Worm (Caenorhabditis elegans) whole organism, young adult: ENCODE measurements around the gene C46H3.1.

Experiments
- B0019.2 ChIP-seq: fragments of 200-800 bp; sonication (Bioruptor generic); conservative IDR thresholded peaks from 2 replicates; pipeline ENCODE4 v1.3.6; 2022; ENCODE audit warnings: missing genetic modification reagents, missing genetic modification characterization, missing compliant biosample characterization
- F33H1.4 ChIP-seq: fragments of 200-800 bp; sonication (Bioruptor generic); IDR thresholded peaks from 2 replicates; pipeline ENCODE4 v1.3.6; 2022; ENCODE audit warnings: missing genetic modification reagents, missing genetic modification characterization, missing compliant biosample characterization
- F57A8.1 ChIP-seq: fragments of 200-800 bp; sonication (Bioruptor generic); optimal IDR thresholded peaks from 2 replicates; lab custom pipeline; 2018; ENCODE audit warnings: mild to moderate bottlenecking, missing genetic modification characterization, moderate library complexity, missing compliant biosample characterization
- T26A5.8 ChIP-seq: sonication (generic microtip); optimal IDR thresholded peaks from 2 replicates; lab custom pipeline; 2016; ENCODE audit warnings: missing genetic modification characterization, missing compliant biosample characterization
- Y53F4B.3 ChIP-seq: fragments of 200-800 bp; sonication (Bioruptor generic); IDR thresholded peaks from 2 replicates; pipeline ENCODE4 v1.3.6; 2022; ENCODE audit warnings: missing genetic modification reagents, missing genetic modification characterization, missing compliant biosample characterization
- Y53G8AR.9 ChIP-seq: fragments of 200-800 bp; sonication (Bioruptor generic); conservative IDR thresholded peaks from 2 replicates; pipeline ENCODE4 v1.3.6; 2022; ENCODE audit warnings: missing genetic modification reagents, missing genetic modification characterization, missing compliant biosample characterization
- Y95B8A.8 ChIP-seq: fragments of 200-800 bp; sonication (Bioruptor generic); IDR thresholded peaks from 2 replicates; pipeline ENCODE4 v1.3.6; 2022; ENCODE audit warnings: missing genetic modification reagents, missing genetic modification characterization, missing compliant biosample characterization
- ZK185.1 ChIP-seq: sonication (generic microtip); optimal IDR thresholded peaks from 2 replicates; lab custom pipeline; 2016; ENCODE audit warnings: mild to moderate bottlenecking, missing genetic modification characterization, missing compliant biosample characterization; ENCODE audit not compliant: poor library complexity, severe bottlenecking
- aptf-2 ChIP-seq: fragments of 200-800 bp; sonication (Bioruptor generic); conservative IDR thresholded peaks from 2 replicates; pipeline ENCODE4 v1.3.6; 2022; ENCODE audit warnings: missing genetic modification reagents, missing genetic modification characterization, missing compliant biosample characterization
- attf-6 ChIP-seq: fragments of 200-800 bp; sonication (Bioruptor generic); IDR thresholded peaks from 2 replicates; pipeline ENCODE4 v1.3.6; 2022; ENCODE audit warnings: missing genetic modification reagents, missing genetic modification characterization, missing compliant biosample characterization
- ceh-40 ChIP-seq: fragments of 200-800 bp; sonication (Bioruptor generic); IDR thresholded peaks from 2 replicates; pipeline ENCODE4 v1.3.6; 2022; ENCODE audit warnings: missing genetic modification characterization, missing compliant biosample characterization
- ceh-58 ChIP-seq: fragments of 200-800 bp; sonication (Bioruptor generic); IDR thresholded peaks from 2 replicates; pipeline ENCODE4 v1.3.6; 2022; ENCODE audit warnings: missing genetic modification characterization, missing compliant biosample characterization
- dpff-1 ChIP-seq: sonication (generic microtip); optimal IDR thresholded peaks from 2 replicates; lab custom pipeline; 2017; ENCODE audit warnings: mild to moderate bottlenecking, missing genetic modification characterization, missing compliant biosample characterization
- egrh-3 ChIP-seq: fragments of 200-800 bp; sonication (Bioruptor generic); IDR thresholded peaks from 2 replicates; pipeline ENCODE4 v1.3.6; 2022; ENCODE audit warnings: missing genetic modification reagents, missing genetic modification characterization, missing compliant biosample characterization
- fkh-3 ChIP-seq: sonication (generic microtip); optimal IDR thresholded peaks from 2 replicates; lab custom pipeline; 2016; ENCODE audit warnings: mild to moderate bottlenecking, missing genetic modification characterization, missing compliant biosample characterization
- gei-17 ChIP-seq: fragments of 200-800 bp; sonication (Bioruptor generic); optimal IDR thresholded peaks from 2 replicates; lab custom pipeline; 2018; ENCODE audit warnings: mild to moderate bottlenecking, missing genetic modification characterization, missing compliant biosample characterization
- hlh-12 ChIP-seq: sonication (generic microtip); optimal IDR thresholded peaks from 2 replicates; lab custom pipeline; 2016; ENCODE audit warnings: missing genetic modification characterization, missing compliant biosample characterization
- hlh-26 ChIP-seq: fragments of 200-800 bp; sonication (Bioruptor generic); conservative IDR thresholded peaks from 2 replicates; pipeline ENCODE4 v1.3.6; 2022; ENCODE audit warnings: missing genetic modification reagents, missing genetic modification characterization, missing compliant biosample characterization
- hrde-1 ChIP-seq: sonication (generic microtip); optimal IDR thresholded peaks from 2 replicates; lab custom pipeline; 2016; ENCODE audit warnings: missing genetic modification characterization, mild to moderate bottlenecking, missing compliant biosample characterization, moderate library complexity, missing genotype, missing genetic modification reagents, borderline replicate concordance
- let-607 ChIP-seq, 2 experiments: fragments of 200-800 bp in 1 of 2; sonication (Bioruptor generic) in 1 of 2; sonication (generic microtip) in 1 of 2; optimal IDR thresholded peaks; 2 replicates each; lab custom pipeline; 2016 to 2018; ENCODE audit warnings: mild to moderate bottlenecking in 2 of 2, missing compliant biosample characterization in 2 of 2, missing genetic modification characterization in 2 of 2, moderate library complexity in 2 of 2, missing genotype in 1 of 2
- lin-40 ChIP-seq: sonication (generic microtip); optimal IDR thresholded peaks from 2 replicates; lab custom pipeline; 2016; ENCODE audit warnings: missing genetic modification characterization, mild to moderate bottlenecking, missing compliant biosample characterization, missing genotype, missing genetic modification reagents
- lin-54 ChIP-seq: fragments of 200-800 bp; sonication (Bioruptor generic); optimal IDR thresholded peaks from 2 replicates; lab custom pipeline; 2018; ENCODE audit warnings: mild to moderate bottlenecking, missing genetic modification characterization, missing compliant biosample characterization
- lsl-1 ChIP-seq: fragments of 200-800 bp; sonication (Bioruptor generic); optimal IDR thresholded peaks from 2 replicates; lab custom pipeline; 2018; ENCODE audit warnings: mild to moderate bottlenecking, missing genetic modification characterization, moderate library complexity, missing compliant biosample characterization
- madf-3 ChIP-seq: fragments of 200-800 bp; sonication (Bioruptor generic); IDR thresholded peaks from 2 replicates; pipeline ENCODE4 v1.3.6; 2022; ENCODE audit warnings: missing genetic modification reagents, missing genetic modification characterization, missing compliant biosample characterization
- madf-8 ChIP-seq: fragments of 200-800 bp; sonication (Bioruptor generic); conservative IDR thresholded peaks from 2 replicates; pipeline ENCODE4 v1.3.6; 2022; ENCODE audit warnings: missing genetic modification reagents, missing genetic modification characterization, missing compliant biosample characterization
- mxl-1 ChIP-seq: sonication (generic microtip); optimal IDR thresholded peaks from 2 replicates; lab custom pipeline; 2016; ENCODE audit warnings: missing genetic modification characterization, missing compliant biosample characterization
- nhr-27 ChIP-seq: fragments of 200-800 bp; sonication (Bioruptor generic); optimal IDR thresholded peaks from 2 replicates; lab custom pipeline; 2018; ENCODE audit warnings: mild to moderate bottlenecking, missing genetic modification characterization, moderate library complexity, missing compliant biosample characterization
- rcor-1 ChIP-seq: fragments of 200-800 bp; sonication (Bioruptor generic); IDR thresholded peaks from 2 replicates; pipeline ENCODE4 v1.3.6; 2022; ENCODE audit warnings: missing genetic modification reagents, missing genetic modification characterization, missing compliant biosample characterization
- rpc-1 ChIP-seq, 2 experiments: fragments of 150-350 bp in 1 of 2; sonication (generic microtip) in 1 of 2; optimal IDR thresholded peaks; 2 replicates each; lab custom pipeline; 2014 to 2018; ENCODE audit warnings: missing biosample characterization in 1 of 2, missing genetic modification characterization in 1 of 2, missing genetic modification reagents in 1 of 2, missing genotype in 1 of 2
- sdz-38 ChIP-seq: sonication (generic microtip); optimal IDR thresholded peaks from 2 replicates; lab custom pipeline; 2016; ENCODE audit warnings: missing genotype, missing genetic modification characterization, missing compliant biosample characterization
- sptf-2 ChIP-seq: fragments of 200-800 bp; sonication (Bioruptor generic); optimal IDR thresholded peaks from 2 replicates; lab custom pipeline; 2018; ENCODE audit warnings: mild to moderate bottlenecking, missing genetic modification characterization, missing compliant biosample characterization
- tbx-9 ChIP-seq: sonication (generic microtip); optimal IDR thresholded peaks from 2 replicates; lab custom pipeline; 2016; ENCODE audit warnings: borderline replicate concordance, missing genetic modification characterization, inconsistent platforms, missing compliant biosample characterization
- unc-130 ChIP-seq: sonication (generic microtip); optimal IDR thresholded peaks from 2 replicates; lab custom pipeline; 2016; ENCODE audit warnings: missing genetic modification reagents, missing genetic modification characterization, missing compliant biosample characterization
- zfh-2 ChIP-seq: fragments of 200-800 bp; sonication (Bioruptor generic); conservative IDR thresholded peaks from 2 replicates; pipeline ENCODE4 v1.3.6; 2022; ENCODE audit warnings: missing genetic modification reagents, missing genetic modification characterization, missing compliant biosample characterization
- ztf-18 ChIP-seq: sonication (generic microtip); optimal IDR thresholded peaks from 2 replicates; lab custom pipeline; 2016; ENCODE audit warnings: missing genotype, mild to moderate bottlenecking, missing genetic modification characterization, missing compliant biosample characterization
- ztf-22 ChIP-seq: fragments of 200-800 bp; sonication (Bioruptor generic); optimal IDR thresholded peaks from 2 replicates; lab custom pipeline; 2018; ENCODE audit warnings: mild to moderate bottlenecking, missing genetic modification characterization, moderate library complexity, missing compliant biosample characterization
- ztf-26 ChIP-seq: sonication (generic microtip); optimal IDR thresholded peaks from 2 replicates; lab custom pipeline; 2017; ENCODE audit warnings: missing genetic modification characterization, missing compliant biosample characterization
- ztf-28 ChIP-seq: fragments of 200-800 bp; sonication (Bioruptor generic); IDR thresholded peaks from 2 replicates; pipeline ENCODE4 v1.3.6; 2022; ENCODE audit warnings: missing genetic modification reagents, missing genetic modification characterization, missing compliant biosample characterization
- ztf-3 ChIP-seq: fragments of 200-800 bp; sonication (Bioruptor generic); optimal IDR thresholded peaks from 2 replicates; lab custom pipeline; 2018; ENCODE audit warnings: mild to moderate bottlenecking, missing genetic modification characterization, missing compliant biosample characterization
- ztf-6 ChIP-seq: fragments of 200-800 bp; sonication (Bioruptor generic); IDR thresholded peaks from 2 replicates; pipeline ENCODE4 v1.3.6; 2022; ENCODE audit warnings: missing genetic modification reagents, missing genetic modification characterization, missing compliant biosample characterization

C46H3.1 gene

DNA sequence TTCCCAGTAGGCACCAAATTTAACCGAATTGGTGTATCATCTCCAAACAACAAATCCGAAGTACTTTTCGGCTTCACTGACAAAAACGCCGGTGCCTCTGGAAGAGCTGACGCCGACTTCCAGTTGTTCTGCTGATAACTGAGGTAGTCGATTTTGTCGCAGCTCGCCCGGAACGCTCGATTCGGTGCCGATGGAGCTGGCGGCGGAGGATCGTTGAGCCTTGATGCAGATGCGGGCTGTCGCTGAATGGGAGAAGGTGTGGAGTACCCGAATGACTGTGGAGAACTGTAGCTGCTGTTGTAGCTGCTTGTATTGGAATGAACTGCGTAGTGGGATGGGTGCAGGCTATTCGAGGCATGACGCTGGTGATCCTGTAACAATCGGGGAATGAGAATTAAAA, 3.9 kb downstream of the C46H3.1 start:
- no peak for TF ChIP-seq ztf-26 (tag; lab: Kevin White, UChicago)
- TF ChIP-seq zfh-2 (GFP tag; lab: Robert Waterston, UW), result peak; percentile 81
- TF ChIP-seq ztf-6 (GFP tag; lab: Robert Waterston, UW), result no peak
- no peak for TF ChIP-seq dpff-1
- peak; percentile 34; the same call in 1 of the 2 replicates for TF ChIP-seq egrh-3
- TF ChIP-seq lin-54, result no peak
- no peak for TF ChIP-seq rcor-1
- no peak for TF ChIP-seq tbx-9 (tag; lab: Kevin White, UChicago)
- TF ChIP-seq madf-3 (GFP tag; lab: Robert Waterston, UW), result peak; percentile 14; the same call in 1 of the 2 replicates
- TF ChIP-seq B0019.2, result no peak
- TF ChIP-seq sptf-2, result no peak
- no peak for TF ChIP-seq Y95B8A.8 (GFP tag; lab: Robert Waterston, UW)
- TF ChIP-seq hrde-1 (tag; lab: Kevin White, UChicago), result no peak

DNA sequence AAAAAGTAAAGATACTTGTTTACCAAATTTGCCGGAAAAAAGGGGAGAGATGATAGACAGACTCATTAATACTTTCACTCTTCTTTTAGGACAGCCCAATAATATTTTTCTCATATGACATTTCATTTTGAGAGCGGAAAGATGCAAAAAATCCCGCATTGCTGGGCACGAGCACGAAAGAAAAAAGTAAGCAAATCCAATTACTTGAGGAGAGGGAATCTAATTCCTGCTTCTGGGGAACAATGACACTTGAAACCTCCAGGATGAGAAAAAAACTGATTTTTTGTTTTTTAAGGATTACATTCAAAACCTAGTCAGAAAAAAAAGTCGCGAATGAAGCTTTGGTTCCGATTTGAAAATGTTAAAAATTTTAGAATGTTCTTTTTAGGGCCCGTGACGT, 7.6 kb downstream of the C46H3.1 start:
- TF ChIP-seq nhr-27 (tag; lab: Kevin White, UChicago), result no peak
- no peak for TF ChIP-seq fkh-3 (tag; lab: Kevin White, UChicago)
- no peak for TF ChIP-seq rcor-1
- TF ChIP-seq lin-54, result no peak
- TF ChIP-seq F57A8.1 (GFP tag; lab: Kevin White, UChicago), result no peak
- TF ChIP-seq ztf-3 (GFP tag; lab: Kevin White, UChicago), result no peak
- TF ChIP-seq ceh-58 (GFP tag; lab: Robert Waterston, UW), result no peak
- no peak for TF ChIP-seq B0019.2
- TF ChIP-seq sdz-38, result no peak
- TF ChIP-seq attf-6, result no peak

DNA sequence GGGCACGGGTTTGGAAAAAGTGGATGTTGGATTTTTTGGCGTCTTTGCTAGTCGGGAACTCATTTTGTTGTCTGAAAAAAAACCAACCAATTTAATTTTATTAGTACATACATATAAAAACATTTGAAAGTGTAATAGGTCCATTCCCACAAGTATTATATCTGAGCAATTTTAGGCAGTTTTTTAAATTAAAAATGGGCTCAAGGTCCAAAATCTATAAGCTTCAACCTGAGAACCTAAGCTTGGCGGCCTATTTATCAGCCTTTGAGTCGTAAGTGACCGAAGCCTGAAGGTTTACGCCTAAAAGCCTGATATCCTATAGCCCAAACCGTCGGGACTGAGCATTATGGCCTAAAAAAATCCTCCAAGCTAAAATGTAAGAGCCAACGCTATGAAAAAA, 9.3 kb downstream of the C46H3.1 start:
- TF ChIP-seq rpc-1 (optimal IDR thresholded peaks at IDR 0.05; lab: Kevin White, UChicago) (no peak), rpc-1 (tag; optimal IDR thresholded peaks at IDR 0.05; lab: Kevin White, UChicago) (no peak), hrde-1 (tag; lab: Kevin White, UChicago) (no peak), rcor-1 (no peak), hlh-26 (GFP tag; lab: Robert Waterston, UW) (no peak), T26A5.8 (no peak), sdz-38 (no peak), mxl-1 (tag; lab: Kevin White, UChicago) (no peak), madf-8 (GFP tag; lab: Robert Waterston, UW) (no peak), gei-17 (GFP tag; lab: Kevin White, UChicago) (no peak), lsl-1 (GFP tag; lab: Kevin White, UChicago) (no peak), madf-3 (GFP tag; lab: Robert Waterston, UW) (no peak), let-607 (tag; optimal IDR thresholded peaks at IDR 0.05; lab: Kevin White, UChicago) (no peak)

DNA sequence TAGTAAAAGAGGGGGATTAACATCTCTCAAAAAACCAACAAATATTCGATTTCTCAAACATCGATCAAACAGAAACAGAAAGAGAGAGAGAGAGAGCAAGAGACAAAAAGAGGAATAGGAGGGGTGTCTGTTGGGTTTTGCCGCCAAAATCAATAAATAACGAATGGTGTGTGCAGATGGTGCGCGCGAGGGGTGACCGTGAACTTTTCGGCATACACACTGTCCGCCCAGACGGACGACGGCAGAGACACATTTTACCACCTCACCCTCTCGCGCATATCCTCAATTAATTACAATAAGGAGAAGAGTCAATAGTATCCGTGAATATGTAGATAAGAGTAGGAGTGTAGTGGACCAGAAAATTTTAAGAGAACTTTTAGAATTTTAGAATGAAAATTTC, 13.2 kb downstream of the C46H3.1 start:
- TF ChIP-seq ztf-18 (tag; lab: Kevin White, UChicago), result no peak
- TF ChIP-seq rcor-1, result no peak
- no peak for TF ChIP-seq ceh-40 (GFP tag; lab: Robert Waterston, UW)
- TF ChIP-seq aptf-2 (GFP tag; lab: Robert Waterston, UW), result no peak
- no peak for TF ChIP-seq Y53F4B.3 (GFP tag; lab: Robert Waterston, UW)
- TF ChIP-seq lin-40 (tag; lab: Kevin White, UChicago), result no peak
- TF ChIP-seq ZK185.1 (tag; lab: Kevin White, UChicago), result no peak
- no peak for TF ChIP-seq F33H1.4
- no peak for TF ChIP-seq ztf-22 (GFP tag; lab: Kevin White, UChicago)
- no peak for TF ChIP-seq hlh-12 (tag; lab: Kevin White, UChicago)
- TF ChIP-seq Y53G8AR.9, result no peak
- TF ChIP-seq ztf-28 (GFP tag; lab: Robert Waterston, UW), result no peak
- no peak for TF ChIP-seq unc-130 (GFP tag; lab: Kevin White, UChicago)
